Fruit fly (Drosophila melanogaster) whole organism, embryonic: ENCODE data around the gene yellow-f.

Experiments used
- Abd-B ChIP-seq: fragments of 200-800 bp; sonication (Bioruptor generic); optimal IDR thresholded peaks from 2 replicates; lab custom pipeline; 2018; ENCODE audit warnings: missing biosample characterization, mild to moderate bottlenecking, missing genetic modification characterization, moderate library complexity
- Asciz ChIP-seq: fragments of 200-800 bp; sonication (Bioruptor generic); optimal IDR thresholded peaks from 2 replicates; lab custom pipeline; 2017; ENCODE audit warnings: missing biosample characterization, mild to moderate bottlenecking, missing genetic modification characterization, missing genetic modification reagents
- CG10565 ChIP-seq: fragments of 200-800 bp; sonication (Bioruptor generic); optimal IDR thresholded peaks from 3 replicates; lab custom pipeline; 2016; ENCODE audit warnings: missing biosample characterization, mild to moderate bottlenecking, missing genetic modification characterization
- CG11695 ChIP-seq: fragments of 200-800 bp; sonication (Bioruptor generic); IDR thresholded peaks from 3 replicates; pipeline ENCODE4 v1.3.6; 2022; ENCODE audit warnings: missing biosample characterization, missing genetic modification characterization
- CG15269 ChIP-seq: fragments of 200-800 bp; sonication (Bioruptor generic); optimal IDR thresholded peaks from 2 replicates; lab custom pipeline; 2018; ENCODE audit warnings: missing biosample characterization, mild to moderate bottlenecking, missing genetic modification characterization, moderate library complexity
- CG1792 ChIP-seq: fragments of 200-800 bp; sonication (Bioruptor generic); optimal IDR thresholded peaks from 2 replicates; lab custom pipeline; 2016; ENCODE audit warnings: missing biosample characterization, missing genetic modification characterization
- CG18619 ChIP-seq: fragments of 200-800 bp; sonication (Bioruptor generic); optimal IDR thresholded peaks from 3 replicates; lab custom pipeline; 2017; ENCODE audit warnings: missing biosample characterization, mild to moderate bottlenecking, missing genetic modification characterization
- CG2678 ChIP-seq: fragments of 200-800 bp; sonication (Bioruptor generic); optimal IDR thresholded peaks from 3 replicates; lab custom pipeline; 2019; ENCODE audit warnings: missing biosample characterization, mild to moderate bottlenecking, missing genetic modification characterization, moderate library complexity
- CG32532 ChIP-seq: fragments of 200-800 bp; sonication (Bioruptor generic); IDR thresholded peaks from 2 replicates; pipeline ENCODE4 v1.3.6; 2022; ENCODE audit warnings: missing biosample characterization, missing genetic modification characterization
- CG4328 ChIP-seq: fragments of 200-800 bp; sonication (Bioruptor generic); optimal IDR thresholded peaks from 3 replicates; lab custom pipeline; 2017; ENCODE audit warnings: missing biosample characterization, missing genetic modification reagents, missing genetic modification characterization
- CG5245 ChIP-seq: fragments of 200-800 bp; sonication (Bioruptor generic); optimal IDR thresholded peaks from 3 replicates; lab custom pipeline; 2016; ENCODE audit warnings: missing biosample characterization, missing genetic modification characterization
- CG6254 ChIP-seq: fragments of 200-800 bp; sonication (Bioruptor generic); optimal IDR thresholded peaks from 3 replicates; lab custom pipeline; 2017; ENCODE audit warnings: mild to moderate bottlenecking, missing biosample characterization, missing genetic modification reagents, missing genetic modification characterization
- CG6689 ChIP-seq: fragments of 200-800 bp; sonication (Bioruptor generic); IDR thresholded peaks from 2 replicates; pipeline ENCODE4 v1.3.6; 2022; ENCODE audit warnings: missing biosample characterization, missing genetic modification characterization
- CG7963 ChIP-seq: fragments of 200-800 bp; sonication (Bioruptor generic); IDR thresholded peaks from 3 replicates; pipeline ENCODE4 v1.3.6; 2022; ENCODE audit warnings: missing biosample characterization, missing genetic modification characterization; ENCODE audit not compliant: partially characterized antibody
- CG8359 ChIP-seq: fragments of 200-800 bp; sonication (Bioruptor generic); optimal IDR thresholded peaks from 2 replicates; lab custom pipeline; 2017; ENCODE audit warnings: missing biosample characterization, mild to moderate bottlenecking, missing genetic modification characterization, borderline replicate concordance
- CG8478 ChIP-seq: fragments of >200 bp; optimal IDR thresholded peaks from 2 replicates; lab custom pipeline; 2018
- CG8765 ChIP-seq: fragments of 200-800 bp; sonication (Bioruptor generic); IDR thresholded peaks from 2 replicates; pipeline ENCODE4 v1.3.6; 2022; ENCODE audit warnings: missing biosample characterization, missing genetic modification characterization
- CG9876 ChIP-seq: fragments of 200-800 bp; sonication (Bioruptor generic); optimal IDR thresholded peaks from 2 replicates; lab custom pipeline; 2016; ENCODE audit warnings: missing biosample characterization, missing genetic modification characterization
- CrebB ChIP-seq: fragments of 200-800 bp; sonication (Bioruptor generic); optimal IDR thresholded peaks from 3 replicates; lab custom pipeline; 2018; ENCODE audit warnings: missing biosample characterization, mild to moderate bottlenecking, missing genetic modification characterization
- Dref ChIP-seq: fragments of 200-800 bp; sonication (Bioruptor generic); IDR thresholded peaks from 2 replicates; pipeline ENCODE4 v1.3.6; 2022; ENCODE audit warnings: missing biosample characterization, missing genetic modification characterization
- ERR ChIP-seq: fragments of 200-800 bp; sonication (Bioruptor generic); optimal IDR thresholded peaks from 2 replicates; lab custom pipeline; 2016; ENCODE audit warnings: missing biosample characterization, missing genetic modification characterization
- Hmr ChIP-seq: fragments of 200-800 bp; sonication (Bioruptor generic); optimal IDR thresholded peaks from 3 replicates; lab custom pipeline; 2017; ENCODE audit warnings: mild to moderate bottlenecking, missing biosample characterization, missing genetic modification reagents, missing genetic modification characterization
- Hr51 ChIP-seq, 2 experiments: fragments of 200-800 bp; sonication (Bioruptor generic); optimal IDR thresholded peaks; 2 replicates in 1 of 2; 3 replicates in 1 of 2; lab custom pipeline; 2016 to 2018; ENCODE audit warnings: missing biosample characterization in 2 of 2, missing genetic modification characterization in 2 of 2, mild to moderate bottlenecking in 1 of 2, moderate library complexity in 1 of 2
- Jarid2 ChIP-seq: fragments of 200-800 bp; sonication (Bioruptor generic); optimal IDR thresholded peaks from 3 replicates; lab custom pipeline; 2017; ENCODE audit warnings: mild to moderate bottlenecking, missing biosample characterization, missing genetic modification reagents, missing genetic modification characterization
- Lim3 ChIP-seq: fragments of 200-800 bp; sonication (Bioruptor generic); IDR thresholded peaks from 2 replicates; pipeline ENCODE4 v1.3.6; 2022; ENCODE audit warnings: missing biosample characterization, missing genetic modification characterization
- NK7.1 ChIP-seq: fragments of 200-800 bp; sonication (Bioruptor generic); optimal IDR thresholded peaks from 3 replicates; lab custom pipeline; 2016; ENCODE audit warnings: missing biosample characterization, missing genetic modification characterization
- Oli ChIP-seq: fragments of 200-800 bp; sonication (Bioruptor generic); optimal IDR thresholded peaks from 2 replicates; lab custom pipeline; 2018; ENCODE audit warnings: missing biosample characterization, mild to moderate bottlenecking, missing genetic modification characterization, moderate library complexity
- PHDP ChIP-seq: fragments of 200-800 bp; sonication (Bioruptor generic); optimal IDR thresholded peaks from 3 replicates; lab custom pipeline; 2018; ENCODE audit warnings: missing biosample characterization, mild to moderate bottlenecking, missing genetic modification characterization, moderate library complexity
- Ptx1 ChIP-seq: fragments of 200-800 bp; sonication (Bioruptor generic); IDR thresholded peaks from 2 replicates; pipeline ENCODE4 v1.3.6; 2022; ENCODE audit warnings: missing biosample characterization, missing genetic modification characterization
- Rfx ChIP-seq: fragments of 200-800 bp; sonication (Bioruptor generic); IDR thresholded peaks from 2 replicates; pipeline ENCODE4 v1.3.6; 2022; ENCODE audit warnings: missing biosample characterization, missing genetic modification characterization
- Scr ChIP-seq: fragments of 200-800 bp; sonication (Bioruptor generic); IDR thresholded peaks from 2 replicates; pipeline ENCODE4 v1.3.6; 2022; ENCODE audit warnings: missing biosample characterization, missing genetic modification characterization; ENCODE audit not compliant: partially characterized antibody
- amos ChIP-seq: fragments of 200-800 bp; sonication (Bioruptor generic); IDR thresholded peaks from 2 replicates; pipeline ENCODE4 v1.3.6; 2022; ENCODE audit warnings: missing biosample characterization, missing genetic modification characterization; ENCODE audit not compliant: partially characterized antibody
- aop ChIP-seq: fragments of 200-800 bp; sonication (Bioruptor generic); IDR thresholded peaks from 2 replicates; pipeline ENCODE4 v1.3.6; 2022; ENCODE audit warnings: missing biosample characterization, missing genetic modification characterization
- ap ChIP-seq: fragments of 200-800 bp; sonication (Bioruptor generic); IDR thresholded peaks from 2 replicates; pipeline ENCODE4 v1.3.6; 2022; ENCODE audit warnings: missing biosample characterization, missing genetic modification characterization
- ase ChIP-seq: fragments of 200-800 bp; sonication (Bioruptor generic); IDR thresholded peaks from 3 replicates; pipeline ENCODE4 v1.3.6; 2022; ENCODE audit warnings: missing biosample characterization, missing genetic modification characterization
- ato ChIP-seq: fragments of 200-800 bp; sonication (Bioruptor generic); IDR thresholded peaks from 2 replicates; pipeline ENCODE4 v1.3.6; 2022; ENCODE audit warnings: missing biosample characterization, missing genetic modification characterization; ENCODE audit not compliant: partially characterized antibody
- bigmax ChIP-seq: fragments of 200-800 bp; sonication (Bioruptor generic); optimal IDR thresholded peaks from 2 replicates; lab custom pipeline; 2018; ENCODE audit warnings: missing biosample characterization, mild to moderate bottlenecking, missing genetic modification characterization
- crc ChIP-seq: fragments of 200-800 bp; sonication (Bioruptor generic); optimal IDR thresholded peaks from 2 replicates; lab custom pipeline; 2016; ENCODE audit warnings: missing biosample characterization, missing genetic modification characterization
- dati ChIP-seq: fragments of 200-800 bp; sonication (Bioruptor generic); IDR thresholded peaks from 2 replicates; pipeline ENCODE4 v1.3.6; 2022; ENCODE audit warnings: missing biosample characterization, missing genetic modification characterization
- eyg ChIP-seq: fragments of 200-800 bp; sonication (Bioruptor generic); optimal IDR thresholded peaks from 3 replicates; lab custom pipeline; 2016; ENCODE audit warnings: missing biosample characterization, missing genetic modification characterization
- fd96Cb ChIP-seq: fragments of 200-800 bp; sonication (Bioruptor generic); optimal IDR thresholded peaks from 2 replicates; lab custom pipeline; 2018; ENCODE audit warnings: missing biosample characterization, mild to moderate bottlenecking, missing genetic modification characterization, moderate library complexity
- fu2 ChIP-seq: fragments of 200-800 bp; sonication (Bioruptor generic); optimal IDR thresholded peaks from 2 replicates; lab custom pipeline; 2016; ENCODE audit warnings: missing biosample characterization, missing genetic modification characterization
- gt ChIP-seq: fragments of 200-800 bp; sonication (Bioruptor generic); IDR thresholded peaks from 2 replicates; pipeline ENCODE4 v1.3.6; 2022; ENCODE audit warnings: missing biosample characterization, missing genetic modification characterization
- inv ChIP-seq: fragments of 200-800 bp; sonication (Bioruptor generic); IDR thresholded peaks from 2 replicates; pipeline ENCODE4 v1.3.6; 2022; ENCODE audit warnings: missing biosample characterization, missing genetic modification characterization; ENCODE audit not compliant: partially characterized antibody
- klu ChIP-seq: fragments of 200-800 bp; sonication (Bioruptor generic); IDR thresholded peaks from 2 replicates; pipeline ENCODE4 v1.3.6; 2022; ENCODE audit warnings: missing biosample characterization, missing genetic modification characterization
- mld ChIP-seq: fragments of 200-800 bp; sonication (Bioruptor generic); IDR thresholded peaks from 3 replicates; pipeline ENCODE4 v1.3.6; 2022; ENCODE audit warnings: missing biosample characterization, missing genetic modification characterization; ENCODE audit not compliant: partially characterized antibody
- run ChIP-seq: fragments of 200-800 bp; sonication (Bioruptor generic); optimal IDR thresholded peaks from 3 replicates; lab custom pipeline; 2018; ENCODE audit warnings: missing biosample characterization, mild to moderate bottlenecking, missing genetic modification characterization
- sna ChIP-seq: fragments of 200-800 bp; sonication (Bioruptor generic); IDR thresholded peaks from 2 replicates; pipeline ENCODE4 v1.3.6; 2022; ENCODE audit warnings: missing biosample characterization, missing genetic modification characterization; ENCODE audit not compliant: partially characterized antibody
- twi ChIP-seq: fragments of 200-800 bp; optimal IDR thresholded peaks from 2 replicates; lab custom pipeline; 2019; ENCODE audit warnings: missing biosample characterization, mild to moderate bottlenecking, missing genetic modification characterization, moderate library complexity
- wor ChIP-seq: fragments of 200-800 bp; sonication (Bioruptor generic); IDR thresholded peaks from 2 replicates; pipeline ENCODE4 v1.3.6; 2022; ENCODE audit warnings: missing biosample characterization, missing genetic modification characterization

Gene yellow-f

dm6 chr3R:12980628-12981219 lies 12.3 kb downstream of the yellow-f start, which contains the start of gene Paip2 (continued):
- no peak for TF ChIP-seq CG9876 (GFP tag; lab: Kevin White, UChicago)
- TF ChIP-seq eyg (GFP tag; lab: Kevin White, UChicago) = no peak
- no peak for TF ChIP-seq dati (GFP tag; lab: Robert Waterston, UW)
- no peak for TF ChIP-seq aop
- TF ChIP-seq sna (GFP tag; lab: Robert Waterston, UW) = peak; percentile 99
- no peak for TF ChIP-seq CG5245 (GFP tag; lab: Kevin White, UChicago)
- no peak for TF ChIP-seq klu (GFP tag; lab: Robert Waterston, UW)
- TF ChIP-seq CG11695 (GFP tag; lab: Robert Waterston, UW) = no peak
- peak; percentile 93 for TF ChIP-seq mld
- peak in 1 of 2 experiments; percentile 1 for TF ChIP-seq Hr51 (GFP tag; optimal IDR thresholded peaks at IDR 0.05; lab: Kevin White, UChicago)
- TF ChIP-seq wor (GFP tag; lab: Robert Waterston, UW) = no peak
- no peak for TF ChIP-seq ase (GFP tag; lab: Robert Waterston, UW)
- TF ChIP-seq Asciz (GFP tag; lab: Kevin White, UChicago) = no peak
- no peak for TF ChIP-seq CrebB
- no peak for TF ChIP-seq CG18619 (GFP tag; lab: Kevin White, UChicago)
- TF ChIP-seq twi (tag; lab: Kevin White, UChicago) = peak; percentile 12
- no peak for TF ChIP-seq CG8359 (GFP tag; lab: Kevin White, UChicago)
- peak; percentile 82 for TF ChIP-seq Dref (GFP tag; lab: Robert Waterston, UW)
- peak; percentile 74 for TF ChIP-seq Abd-B (GFP tag; lab: Kevin White, UChicago)
- no peak for TF ChIP-seq Ptx1 (GFP tag; lab: Robert Waterston, UW)
- no peak for TF ChIP-seq CG10565
- peak; percentile 93 for TF ChIP-seq ato
- no peak for TF ChIP-seq Oli (tag; lab: Kevin White, UChicago)
- TF ChIP-seq fd96Cb (tag; lab: Kevin White, UChicago) = no peak
- no peak for TF ChIP-seq Hmr (GFP tag; lab: Kevin White, UChicago)
- TF ChIP-seq crc (GFP tag; lab: Kevin White, UChicago) = no peak
- no peak for TF ChIP-seq CG15269 (tag; lab: Kevin White, UChicago)
- 0 out of 2 replicates have a peak, but pooled peaks have one; percentile 23 for TF ChIP-seq Rfx
- no peak for TF ChIP-seq ap (GFP tag; lab: Robert Waterston, UW)
- TF ChIP-seq CG32532 (GFP tag; lab: Robert Waterston, UW) = no peak
- TF ChIP-seq bigmax = no peak
- peak; percentile 98 for TF ChIP-seq inv (GFP tag; lab: Robert Waterston, UW)
- TF ChIP-seq CG6689 (GFP tag; lab: Robert Waterston, UW) = no peak
- TF ChIP-seq PHDP (tag; lab: Kevin White, UChicago) = no peak
- TF ChIP-seq gt (GFP tag; lab: Robert Waterston, UW) = no peak
- TF ChIP-seq fu2 (GFP tag; lab: Kevin White, UChicago) = no peak
- no peak for TF ChIP-seq NK7.1 (GFP tag; lab: Kevin White, UChicago)
- no peak for TF ChIP-seq CG8765 (GFP tag; lab: Robert Waterston, UW)
- peak; percentile 3 for TF ChIP-seq CG1792 (GFP tag; lab: Kevin White, UChicago)
- TF ChIP-seq Scr = peak; percentile 99
- no peak for TF ChIP-seq ERR (GFP tag; lab: Kevin White, UChicago)
- no peak for TF ChIP-seq CG4328
- peak; percentile 94 for TF ChIP-seq CG7963 (GFP tag; lab: Robert Waterston, UW)
- TF ChIP-seq run (tag; lab: Kevin White, UChicago) = no peak
- no peak for TF ChIP-seq Lim3 (GFP tag; lab: Robert Waterston, UW)
- TF ChIP-seq Jarid2 (GFP tag; lab: Kevin White, UChicago) = peak; percentile 2
- no peak for TF ChIP-seq CG6254
- TF ChIP-seq CG8478 (lab: Kevin White, UChicago) = peak; percentile 66
- no peak for TF ChIP-seq CG2678 (tag; lab: Kevin White, UChicago)
- TF ChIP-seq amos = peak; percentile 95
